Worm (Caenorhabditis elegans) whole organism, late embryonic: ENCODE measurements around the gene fbxb-77.
"Not testable (repeated sequence)": the region's sequence is repeated elsewhere in the genome, so short reads cannot be mapped to it uniquely, and the experiment has no call there.

Experiments
- C08G9.2 ChIP-seq: sonication (generic microtip); optimal IDR thresholded peaks from 2 replicates; lab custom pipeline; 2016; ENCODE audit warnings: mild to moderate bottlenecking, missing genetic modification characterization, moderate library complexity, missing compliant biosample characterization
- K02D7.2 ChIP-seq: sonication (generic microtip); optimal IDR thresholded peaks from 2 replicates; lab custom pipeline; 2017; ENCODE audit warnings: mild to moderate bottlenecking, missing genetic modification characterization, missing compliant biosample characterization
- ama-1 ChIP-seq: fragments of 150-350 bp; optimal IDR thresholded peaks from 2 replicates; lab custom pipeline; 2014
- ceh-14 ChIP-seq: sonication (generic microtip); optimal IDR thresholded peaks from 2 replicates; lab custom pipeline; 2016; ENCODE audit warnings: missing genotype, missing genetic modification characterization, missing compliant biosample characterization
- ceh-18 ChIP-seq: sonication (generic microtip); optimal IDR thresholded peaks from 2 replicates; lab custom pipeline; 2016; ENCODE audit warnings: missing genetic modification characterization, missing compliant biosample characterization
- ceh-31 ChIP-seq: sonication (generic microtip); optimal IDR thresholded peaks from 2 replicates; lab custom pipeline; 2016; ENCODE audit warnings: missing genetic modification characterization, missing compliant biosample characterization
- ceh-34 ChIP-seq: sonication (generic microtip); optimal IDR thresholded peaks from 2 replicates; lab custom pipeline; 2016; ENCODE audit warnings: mild to moderate bottlenecking, missing genetic modification characterization, missing compliant biosample characterization
- ceh-45 ChIP-seq: fragments of 200-800 bp; sonication (Bioruptor generic); IDR thresholded peaks from 2 replicates; pipeline ENCODE4 v1.3.6; 2022; ENCODE audit warnings: missing genetic modification reagents, missing genetic modification characterization, missing compliant biosample characterization
- che-1 ChIP-seq: sonication (generic microtip); optimal IDR thresholded peaks from 2 replicates; lab custom pipeline; 2016; ENCODE audit warnings: mild to moderate bottlenecking, missing genetic modification characterization, missing compliant biosample characterization
- dmd-4 ChIP-seq: sonication (generic microtip); optimal IDR thresholded peaks from 2 replicates; lab custom pipeline; 2016; ENCODE audit warnings: borderline replicate concordance, missing genetic modification characterization, missing compliant biosample characterization
- dve-1 ChIP-seq: sonication (generic microtip); optimal IDR thresholded peaks from 2 replicates; lab custom pipeline; 2017; ENCODE audit warnings: antibody characterized with exemption, mild to moderate bottlenecking, missing genetic modification characterization, missing compliant biosample characterization
- elt-2 ChIP-seq: sonication (generic microtip); optimal IDR thresholded peaks from 2 replicates; lab custom pipeline; 2016; ENCODE audit warnings: missing genetic modification reagents, missing genetic modification characterization, missing compliant biosample characterization
- ets-4 ChIP-seq: sonication (generic microtip); optimal IDR thresholded peaks from 2 replicates; lab custom pipeline; 2016; ENCODE audit warnings: missing genetic modification characterization, missing compliant biosample characterization
- eyg-1 ChIP-seq: sonication (generic microtip); optimal IDR thresholded peaks from 2 replicates; lab custom pipeline; 2016; ENCODE audit warnings: missing genotype, missing genetic modification characterization, missing compliant biosample characterization
- fkh-6 ChIP-seq: sonication (generic microtip); optimal IDR thresholded peaks from 2 replicates; lab custom pipeline; 2016; ENCODE audit warnings: missing genetic modification characterization, missing compliant biosample characterization
- gmeb-2 ChIP-seq: sonication (generic microtip); optimal IDR thresholded peaks from 2 replicates; lab custom pipeline; 2016; ENCODE audit warnings: missing genetic modification characterization, inconsistent platforms, missing compliant biosample characterization
- hlh-13 ChIP-seq: fragments of 200-800 bp; sonication (Bioruptor generic); optimal IDR thresholded peaks from 2 replicates; lab custom pipeline; 2018; ENCODE audit warnings: mild to moderate bottlenecking, missing genetic modification characterization, missing compliant biosample characterization
- hlh-15 ChIP-seq: sonication (generic microtip); optimal IDR thresholded peaks from 2 replicates; lab custom pipeline; 2016; ENCODE audit warnings: missing genetic modification characterization, missing compliant biosample characterization
- hlh-30 ChIP-seq: sonication (generic microtip); optimal IDR thresholded peaks from 2 replicates; lab custom pipeline; 2017; ENCODE audit warnings: antibody characterized with exemption, missing genetic modification characterization, missing compliant biosample characterization; ENCODE audit not compliant: insufficient read depth
- hlh-6 ChIP-seq: sonication (generic microtip); optimal IDR thresholded peaks from 2 replicates; lab custom pipeline; 2016; ENCODE audit warnings: missing genotype, missing genetic modification characterization, missing compliant biosample characterization
- hlh-8 ChIP-seq: sonication (generic microtip); optimal IDR thresholded peaks from 2 replicates; lab custom pipeline; 2016; ENCODE audit warnings: missing genotype, missing genetic modification characterization, missing compliant biosample characterization
- lim-6 ChIP-seq: sonication (generic microtip); optimal IDR thresholded peaks from 2 replicates; lab custom pipeline; 2016; ENCODE audit warnings: missing genetic modification characterization, missing compliant biosample characterization
- lin-11 ChIP-seq: fragments of 200-800 bp; sonication (Bioruptor generic); optimal IDR thresholded peaks from 2 replicates; lab custom pipeline; 2018; ENCODE audit warnings: mild to moderate bottlenecking, missing genetic modification characterization, missing compliant biosample characterization
- madf-2 ChIP-seq: sonication (generic microtip); optimal IDR thresholded peaks from 2 replicates; lab custom pipeline; 2017; ENCODE audit warnings: missing genetic modification characterization, missing compliant biosample characterization
- nfya-1 ChIP-seq: sonication (generic microtip); optimal IDR thresholded peaks from 2 replicates; lab custom pipeline; 2017; ENCODE audit warnings: missing genetic modification characterization, mild to moderate bottlenecking, missing compliant biosample characterization, antibody characterized with exemption, moderate library complexity
- nhr-232 ChIP-seq: sonication (generic microtip); optimal IDR thresholded peaks from 2 replicates; lab custom pipeline; 2016; ENCODE audit warnings: missing genetic modification characterization, missing compliant biosample characterization
- odd-2 ChIP-seq: sonication (generic microtip); optimal IDR thresholded peaks from 2 replicates; lab custom pipeline; 2017; ENCODE audit warnings: antibody characterized with exemption, mild to moderate bottlenecking, missing genetic modification characterization, missing compliant biosample characterization
- pag-3 ChIP-seq: sonication (generic microtip); optimal IDR thresholded peaks from 2 replicates; lab custom pipeline; 2016; ENCODE audit warnings: missing compliant biosample characterization, missing genetic modification characterization, borderline replicate concordance
- pat-9 ChIP-seq: fragments of 200-800 bp; sonication (Bioruptor generic); optimal IDR thresholded peaks from 2 replicates; lab custom pipeline; 2018; ENCODE audit warnings: mild to moderate bottlenecking, missing genetic modification characterization, moderate library complexity, missing compliant biosample characterization
- pha-2 ChIP-seq: sonication (generic microtip); optimal IDR thresholded peaks from 2 replicates; lab custom pipeline; 2017; ENCODE audit warnings: mild to moderate bottlenecking, missing genetic modification characterization, missing compliant biosample characterization
- pha-4 ChIP-seq: fragments of 150-350 bp; optimal IDR thresholded peaks from 2 replicates; lab custom pipeline; 2018; ENCODE audit warnings: missing biosample characterization, missing genetic modification reagents, missing genetic modification characterization
- pqm-1 ChIP-seq: sonication (generic microtip); optimal IDR thresholded peaks from 2 replicates; lab custom pipeline; 2016; ENCODE audit warnings: missing genetic modification characterization, missing compliant biosample characterization
- ref-2 ChIP-seq: sonication (generic microtip); optimal IDR thresholded peaks from 2 replicates; lab custom pipeline; 2016; ENCODE audit warnings: missing genetic modification characterization, missing compliant biosample characterization
- sox-2 ChIP-seq: fragments of 200-800 bp; sonication (Bioruptor generic); IDR thresholded peaks from 2 replicates; pipeline ENCODE4 v1.3.6; 2022; ENCODE audit warnings: missing genetic modification reagents, missing genetic modification characterization, missing compliant biosample characterization
- sox-4 ChIP-seq: sonication (generic microtip); optimal IDR thresholded peaks from 2 replicates; lab custom pipeline; 2017; ENCODE audit warnings: mild to moderate bottlenecking, missing genetic modification characterization, inconsistent platforms, missing compliant biosample characterization
- syd-9 ChIP-seq: sonication (generic microtip); optimal IDR thresholded peaks from 2 replicates; lab custom pipeline; 2016; ENCODE audit warnings: mild to moderate bottlenecking, missing genetic modification characterization, moderate library complexity, missing compliant biosample characterization
- tbx-2 ChIP-seq: sonication (generic microtip); optimal IDR thresholded peaks from 2 replicates; lab custom pipeline; 2016; ENCODE audit warnings: missing genetic modification characterization, missing compliant biosample characterization
- tbx-7 ChIP-seq: sonication (generic microtip); optimal IDR thresholded peaks from 2 replicates; lab custom pipeline; 2016; ENCODE audit warnings: missing genotype, missing genetic modification characterization, missing compliant biosample characterization
- ttx-3 ChIP-seq: sonication (generic microtip); optimal IDR thresholded peaks from 2 replicates; lab custom pipeline; 2016; ENCODE audit warnings: missing genetic modification reagents, missing genetic modification characterization, missing compliant biosample characterization
- unc-3 ChIP-seq, 2 experiments: fragments of 200-800 bp in 1 of 2; sonication (Bioruptor generic) in 1 of 2; sonication (generic microtip) in 1 of 2; conservative IDR thresholded peaks in 1 of 2; optimal IDR thresholded peaks in 1 of 2; 2 replicates each; pipeline versions ENCODE4 v1.3.6 to Lab custom; 2016 to 2022; ENCODE audit warnings: missing compliant biosample characterization in 2 of 2, missing genetic modification characterization in 2 of 2, missing genetic modification reagents in 1 of 2
- unc-42 ChIP-seq: sonication (generic microtip); optimal IDR thresholded peaks from 2 replicates; lab custom pipeline; 2016; ENCODE audit warnings: missing genotype, missing genetic modification characterization, missing compliant biosample characterization
- unc-86 ChIP-seq: sonication (generic microtip); optimal IDR thresholded peaks from 2 replicates; lab custom pipeline; 2016; ENCODE audit warnings: missing genetic modification characterization, missing compliant biosample characterization
- zip-5 ChIP-seq: sonication (generic microtip); optimal IDR thresholded peaks from 2 replicates; lab custom pipeline; 2016; ENCODE audit warnings: missing genetic modification characterization, missing compliant biosample characterization
- ztf-16 ChIP-seq: sonication (generic microtip); optimal IDR thresholded peaks from 2 replicates; lab custom pipeline; 2017; ENCODE audit warnings: missing genetic modification characterization, missing compliant biosample characterization

The fbxb-77 gene

ce11 chrIV:4725478-4725920, 30.5 kb downstream of the fbxb-77 start:
- TF ChIP-seq hlh-8 (tag; lab: Kevin White, UChicago) (peak; percentile 40), C08G9.2 (peak; percentile 2), ceh-45 (GFP tag; lab: Robert Waterston, UW) (peak; percentile 43; the same call in 1 of the 2 replicates), nfya-1 (peak; percentile 47), sox-2 (GFP tag; lab: Robert Waterston, UW) (peak; percentile 36; the same call in 1 of the 2 replicates), unc-86 (peak; percentile 27), elt-2 (peak; percentile 23), ceh-31 (tag; lab: Kevin White, UChicago) (peak; percentile 75), ets-4 (peak; percentile 28), tbx-7 (tag; lab: Kevin White, UChicago) (peak; percentile 32), ceh-34 (tag; lab: Kevin White, UChicago) (peak; percentile 88), ceh-14 (tag; lab: Kevin White, UChicago) (peak; percentile 73), tbx-2 (peak; percentile 52), ceh-18 (tag; lab: Kevin White, UChicago) (peak; percentile 59), ref-2 (tag; lab: Kevin White, UChicago) (peak; percentile 96), unc-3 (tag; optimal IDR thresholded peaks at IDR 0.05; lab: Kevin White, UChicago) (peak; percentile 46), unc-42 (peak; percentile 63)
- not testable (repeated sequence) for TF ChIP-seq unc-3 (GFP tag; conservative IDR thresholded peaks at IDR 0.05; lab: Robert Waterston, UW)

- TF ChIP-seq nhr-232 (tag; lab: Kevin White, UChicago) (no peak), syd-9 (tag; lab: Kevin White, UChicago) (no peak), unc-42 (no peak), ets-4 (no peak), nfya-1 (peak; percentile 4), lim-6 (no peak), odd-2 (tag; lab: Kevin White, UChicago) (no peak), unc-3 (GFP tag; conservative IDR thresholded peaks at IDR 0.05; lab: Robert Waterston, UW) (no peak), unc-3 (tag; optimal IDR thresholded peaks at IDR 0.05; lab: Kevin White, UChicago) (no peak)
- TF ChIP-seq, all 69 proteins: peak for 1
Observed at ce11 chrIV:4724562-4724961, 31.4 kb downstream of the fbxb-77 start, which contains the start of gene K08F11.1. Gene K08F11.1 (plus strand): TSS chrIV:4724862.

- TF ChIP-seq nfya-1 (peak; percentile 53), pag-3 (tag; lab: Kevin White, UChicago) (no peak)
Observed at ce11 chrIV:4723687-4724086, 32.3 kb downstream of the fbxb-77 start.

- TF ChIP-seq ceh-34 (tag; lab: Kevin White, UChicago); hlh-30; pha-2 (tag; lab: Kevin White, UChicago): not testable (repeated sequence)
Observed at ce11 chrIV:4715785-4716184, 40.2 kb downstream of the fbxb-77 start, which contains the start of gene miro-1. Gene miro-1 (minus strand): TSS chrIV:4715807.

ce11 chrIV:4712376-4712775, 43.6 kb downstream of the fbxb-77 start, which contains the start of gene yars-2:
Gene yars-2 (minus strand): TSS chrIV:4712624.
- TF ChIP-seq dmd-4 (tag; lab: Kevin White, UChicago): no peak
- no peak for TF ChIP-seq hlh-13 (GFP tag; lab: Kevin White, UChicago)
- no peak for TF ChIP-seq madf-2
- TF ChIP-seq ceh-34 (tag; lab: Kevin White, UChicago): no peak
- no peak for TF ChIP-seq che-1
- TF ChIP-seq lin-11 (tag; lab: Kevin White, UChicago): no peak
- no peak for TF ChIP-seq lim-6
- TF ChIP-seq pat-9 (tag; lab: Kevin White, UChicago): no peak
- TF ChIP-seq fkh-6 (tag; lab: Kevin White, UChicago): no peak
- TF ChIP-seq pha-4 (tag; lab: Kevin White, UChicago): no peak
- no peak for TF ChIP-seq K02D7.2 (tag; lab: Kevin White, UChicago)
- no peak for TF ChIP-seq ttx-3 (tag; lab: Kevin White, UChicago)
- TF ChIP-seq ets-4: peak; percentile 59
- TF ChIP-seq eyg-1: no peak
- no peak for TF ChIP-seq ztf-16 (tag; lab: Kevin White, UChicago)
- TF ChIP-seq dve-1: no peak
- TF ChIP-seq hlh-8 (tag; lab: Kevin White, UChicago): peak; percentile 13
- no peak for TF ChIP-seq gmeb-2 (tag; lab: Kevin White, UChicago)
- TF ChIP-seq ama-1 (lab: Kevin White, UChicago): no peak
- no peak for TF ChIP-seq sox-4 (tag; lab: Kevin White, UChicago)
- peak; percentile 26 for TF ChIP-seq zip-5
- no peak for TF ChIP-seq hlh-6 (tag; lab: Kevin White, UChicago)
- no peak for TF ChIP-seq hlh-15 (tag; lab: Kevin White, UChicago)
- peak; percentile 16 for TF ChIP-seq tbx-7 (tag; lab: Kevin White, UChicago)
- no peak for TF ChIP-seq pqm-1
